Fruit fly (Drosophila melanogaster) whole organism, prepupa: Measurements from ENCODE around the gene CG6678.

Experiments
- Blimp-1 ChIP-seq: fragments of 200-800 bp; sonication (Bioruptor generic); optimal IDR thresholded peaks from 3 replicates; lab custom pipeline; 2017; ENCODE audit warnings: missing biosample characterization, missing genetic modification characterization, mild to moderate bottlenecking, moderate library complexity, missing genetic modification reagents
- CG3919 ChIP-seq: fragments of 200-800 bp; sonication (Bioruptor generic); optimal IDR thresholded peaks from 3 replicates; lab custom pipeline; 2016; ENCODE audit warnings: missing biosample characterization, missing genetic modification characterization
- CG7368 ChIP-seq: fragments of 200-800 bp; sonication (Bioruptor generic); optimal IDR thresholded peaks from 3 replicates; lab custom pipeline; 2016; ENCODE audit warnings: missing biosample characterization, missing genetic modification characterization
- Hr39 ChIP-seq: fragments of 200-800 bp; sonication (Bioruptor generic); optimal IDR thresholded peaks from 2 replicates; lab custom pipeline; 2016; ENCODE audit warnings: missing biosample characterization, missing genetic modification characterization
- Hr4 ChIP-seq: fragments of 200-800 bp; sonication (Bioruptor generic); optimal IDR thresholded peaks from 3 replicates; lab custom pipeline; 2016; ENCODE audit warnings: missing biosample characterization, missing genetic modification characterization
- Sox14 ChIP-seq: fragments of 200-800 bp; sonication (Bioruptor generic); optimal IDR thresholded peaks from 3 replicates; lab custom pipeline; 2016; ENCODE audit warnings: missing biosample characterization, missing genetic modification characterization
- achi ChIP-seq: fragments of 200-800 bp; sonication (Bioruptor generic); optimal IDR thresholded peaks from 3 replicates; lab custom pipeline; 2016; ENCODE audit warnings: missing biosample characterization, missing genetic modification characterization
- acj6 ChIP-seq: fragments of 200-800 bp; sonication (Bioruptor generic); optimal IDR thresholded peaks from 3 replicates; lab custom pipeline; 2016; ENCODE audit warnings: missing biosample characterization, missing genetic modification characterization
- net ChIP-seq: fragments of 200-800 bp; sonication (Bioruptor generic); optimal IDR thresholded peaks from 3 replicates; lab custom pipeline; 2016; ENCODE audit warnings: missing biosample characterization, missing genetic modification characterization
- ss ChIP-seq, 2 experiments: fragments of 200-800 bp; sonication (Bioruptor generic); optimal IDR thresholded peaks; 2 replicates in 1 of 2; 3 replicates in 1 of 2; lab custom pipeline; 2017 to 2018; ENCODE audit warnings: mild to moderate bottlenecking in 2 of 2, missing biosample characterization in 2 of 2, missing genetic modification characterization in 2 of 2, moderate library complexity in 1 of 2
- topi ChIP-seq: fragments of 200-800 bp; sonication (Bioruptor generic); optimal IDR thresholded peaks from 3 replicates; lab custom pipeline; 2016; ENCODE audit warnings: missing biosample characterization, missing genetic modification characterization
- vri ChIP-seq: fragments of 200-800 bp; sonication (Bioruptor generic); optimal IDR thresholded peaks from 3 replicates; lab custom pipeline; 2016; ENCODE audit warnings: missing biosample characterization, mild to moderate bottlenecking, missing genetic modification characterization

- TF ChIP-seq Hr4 (GFP tag; lab: Kevin White, UChicago) (no peak), CG7368 (GFP tag; lab: Kevin White, UChicago) (no peak), net (GFP tag; lab: Kevin White, UChicago) (no peak), vri (GFP tag; lab: Kevin White, UChicago) (no peak), Blimp-1 (no peak), Sox14 (GFP tag; lab: Kevin White, UChicago) (no peak), Hr39 (GFP tag; lab: Kevin White, UChicago) (no peak), acj6 (no peak), topi (GFP tag; lab: Kevin White, UChicago) (no peak), ss (GFP tag; optimal IDR thresholded peaks at IDR 0.05; lab: Kevin White, UChicago) (no peak), CG3919 (GFP tag; lab: Kevin White, UChicago) (no peak), achi (GFP tag; lab: Kevin White, UChicago) (no peak)
Measured at dm6 chr3R:21884354-21884753, 2.5 kb upstream of the CG6678 start, which contains the start of gene fit.
